Fruit fly (Drosophila melanogaster): ENCODE data around the gene Rab26.

dm6 chr3L:21285639-21286338, 32.8 kb upstream of the Rab26 start, which contains the start of the genes CG12974 and pzg:
- no peak for TF ChIP-seq psq (optimal IDR thresholded peaks at IDR 0.05)
- TF ChIP-seq pan (optimal IDR thresholded peaks at IDR 0.05), result no peak
- TF ChIP-seq CG8478 (optimal IDR thresholded peaks at IDR 0.05), result peak; percentile 83
- no peak for TF ChIP-seq Dll (optimal IDR thresholded peaks at IDR 0.05)
